Worm (Caenorhabditis elegans): Measurements from ENCODE around the gene ilys-5.

Gene ilys-5

ce11 chrX:6518537-6518936 lies 18.1 kb downstream of the ilys-5 start, which contains the start of gene ets-4 (continued):
- TF ChIP-seq tbx-9 (tag; optimal IDR thresholded peaks at IDR 0.05; ENCODE audit: borderline replicate concordance) (no peak), F52B5.7 (tag; optimal IDR thresholded peaks at IDR 0.05) (no peak), F37B4.10 (GFP tag; IDR thresholded peaks at IDR 0.05) (0 out of 2 replicates have a peak, but pooled peaks have one; percentile 18), cebp-1 (GFP tag; IDR thresholded peaks at IDR 0.05) (peak; percentile 18; the same call in 1 of the 2 replicates), cebp-1 (tag; optimal IDR thresholded peaks at IDR 0.05) (peak; percentile 62), snpc-3.4 (tag; optimal IDR thresholded peaks at IDR 0.05) (no peak), C17E4.6 (GFP tag; IDR thresholded peaks at IDR 0.05) (no peak), rcor-1 (GFP tag; IDR thresholded peaks at IDR 0.05) (no peak), F33H1.4 (GFP tag; IDR thresholded peaks at IDR 0.05) (no peak), egrh-3 (GFP tag; IDR thresholded peaks at IDR 0.05) (no peak), bed-2 (GFP tag; IDR thresholded peaks at IDR 0.05) (no peak), ceh-100 (GFP tag; IDR thresholded peaks at IDR 0.05) (no peak), snpc-1.3 (tag; optimal IDR thresholded peaks at IDR 0.05; ENCODE audit: insufficient read depth) (no peak), snpc-4 (GFP tag; optimal IDR thresholded peaks at IDR 0.05) (no peak), snpc-4 (tag; optimal IDR thresholded peaks at IDR 0.05) (peak in 1 of 4 experiments; percentile 13), ztf-18 (tag; optimal IDR thresholded peaks at IDR 0.05) (no peak)

- TF ChIP-seq repo-1 (tag; optimal IDR thresholded peaks at IDR 0.05) (no peak), C17E4.6 (GFP tag; IDR thresholded peaks at IDR 0.05) (no peak), him-1 (tag; optimal IDR thresholded peaks at IDR 0.05) (no peak), somi-1 (GFP tag; optimal IDR thresholded peaks at IDR 0.05) (no peak), let-607 (tag; optimal IDR thresholded peaks at IDR 0.05) (peak in 1 of 2 experiments; percentile 46), chd-7 (tag; optimal IDR thresholded peaks at IDR 0.05) (no peak), nhr-80 (tag; optimal IDR thresholded peaks at IDR 0.05) (peak; percentile 81), fkh-3 (tag; optimal IDR thresholded peaks at IDR 0.05) (no peak), hlh-12 (tag; optimal IDR thresholded peaks at IDR 0.05) (no peak), efl-1 (GFP tag; optimal IDR thresholded peaks at IDR 0.05) (no peak), lin-54 (GFP tag; optimal IDR thresholded peaks at IDR 0.05) (no peak), madf-8 (GFP tag; conservative IDR thresholded peaks at IDR 0.05) (no peak), sdz-38 (tag; optimal IDR thresholded peaks at IDR 0.05) (no peak), mcd-1 (GFP tag; IDR thresholded peaks at IDR 0.05) (no peak), ekl-4 (GFP tag; IDR thresholded peaks at IDR 0.05) (no peak), ztf-26 (tag; optimal IDR thresholded peaks at IDR 0.05) (no peak), hmg-1.2 (GFP tag; IDR thresholded peaks at IDR 0.05) (no peak), ama-1 (optimal IDR thresholded peaks at IDR 0.05) (no peak), ama-1 (GFP tag; optimal IDR thresholded peaks at IDR 0.05) (no peak), nhr-90 (tag; optimal IDR thresholded peaks at IDR 0.05) (no peak), F55B11.4 (tag; optimal IDR thresholded peaks at IDR 0.05; ENCODE audit: borderline replicate concordance, insufficient read depth) (no peak), attf-5 (GFP tag; optimal IDR thresholded peaks at IDR 0.05) (no peak), F22D6.2 (tag; optimal IDR thresholded peaks at IDR 0.05) (no peak), nfyb-1 (GFP tag; IDR thresholded peaks at IDR 0.05) (no peak), zfh-2 (GFP tag; conservative IDR thresholded peaks at IDR 0.05) (peak; percentile 74), lin-40 (tag; optimal IDR thresholded peaks at IDR 0.05) (no peak), ztf-22 (GFP tag; optimal IDR thresholded peaks at IDR 0.05) (no peak), egl-44 (GFP tag; IDR thresholded peaks at IDR 0.05) (no peak), attf-3 (GFP tag; conservative IDR thresholded peaks at IDR 0.05) (no peak), madf-10 (tag; optimal IDR thresholded peaks at IDR 0.05) (no peak), dpl-1 (GFP tag; optimal IDR thresholded peaks at IDR 0.05) (no peak), tlf-1 (GFP tag; optimal IDR thresholded peaks at IDR 0.05) (no peak), cebp-1 (GFP tag; IDR thresholded peaks at IDR 0.05) (no peak), cebp-1 (tag; optimal IDR thresholded peaks at IDR 0.05) (peak; percentile 32), D2030.7 (GFP tag; IDR thresholded peaks at IDR 0.05) (no peak)
These were observed 19.4 kb downstream of the ilys-5 start for ce11 chrX:6517025-6517770.
